Worm (Caenorhabditis elegans) whole organism, mixed stage, embryonic: ENCODE measurements around the gene fbxb-15.

Source experiments
- lsy-2 ChIP-seq: fragments of 150-350 bp; optimal IDR thresholded peaks from 2 replicates; lab custom pipeline; 2014; ENCODE audit warnings: missing biosample characterization, missing genetic modification characterization
- ztf-11 ChIP-seq: fragments of 150-350 bp; optimal IDR thresholded peaks from 2 replicates; lab custom pipeline; 2014; ENCODE audit warnings: missing biosample characterization, missing genetic modification characterization

DNA sequence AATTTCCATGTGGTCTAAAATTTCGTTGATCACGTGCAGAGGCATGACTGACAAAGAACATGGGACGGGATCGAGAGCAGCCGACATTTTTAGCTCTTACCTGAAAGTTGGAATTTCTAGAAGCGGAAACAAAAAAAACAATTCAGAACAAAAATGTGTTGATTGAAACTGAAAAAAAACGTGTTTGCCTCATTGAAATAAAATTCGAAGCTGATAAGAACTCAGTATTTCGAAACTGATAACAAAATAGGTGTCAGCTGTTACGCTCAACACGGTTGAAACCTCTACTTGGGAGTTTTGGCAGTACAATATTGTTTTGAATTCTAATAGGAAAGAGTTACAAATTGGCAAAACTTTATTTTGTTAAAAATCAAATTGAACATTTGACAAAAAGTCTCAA is 44.4 kb downstream of the fbxb-15 start:
- no peak for TF ChIP-seq ztf-11 (tag; lab: Kevin White, UChicago)
- no peak for TF ChIP-seq lsy-2
